Worm (Caenorhabditis elegans): ENCODE measurements around the gene nspc-18.

DNA sequence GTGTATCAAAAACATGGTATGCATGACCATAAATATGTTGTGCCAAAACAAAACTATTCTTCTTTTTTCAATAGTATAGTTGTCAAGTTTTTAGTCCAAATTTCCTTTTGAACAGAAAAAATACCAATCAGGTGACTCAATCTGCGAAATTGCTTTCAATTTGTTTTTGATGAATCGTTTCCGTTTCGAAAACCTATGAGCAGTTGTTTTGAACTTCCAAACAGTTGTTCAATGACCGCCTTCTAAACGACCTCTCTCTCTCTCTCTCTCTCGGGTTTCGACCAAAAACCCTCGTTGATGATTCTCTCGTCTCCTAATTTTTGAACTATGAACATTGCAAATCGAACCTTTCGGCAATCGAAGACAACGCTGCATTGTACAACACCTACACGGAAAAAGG lies 38.6 kb upstream of the nspc-18 start:
- TF ChIP-seq pha-4 (tag; optimal IDR thresholded peaks at IDR 0.05) (no peak), elt-3 (tag; optimal IDR thresholded peaks at IDR 0.05) (no peak), unc-39 (tag; optimal IDR thresholded peaks at IDR 0.05) (no peak), nhr-12 (tag; optimal IDR thresholded peaks at IDR 0.05) (no peak), ztf-11 (tag; optimal IDR thresholded peaks at IDR 0.05) (no peak), ceh-43 (GFP tag; optimal IDR thresholded peaks at IDR 0.05) (no peak), ces-1 (GFP tag; optimal IDR thresholded peaks at IDR 0.05) (no peak), lsy-2 (tag; optimal IDR thresholded peaks at IDR 0.05) (no peak), ceh-83 (GFP tag; optimal IDR thresholded peaks at IDR 0.05) (no peak), nhr-237 (tag; optimal IDR thresholded peaks at IDR 0.05) (no peak), blmp-1 (tag; optimal IDR thresholded peaks at IDR 0.05) (no peak), sem-2 (GFP tag; optimal IDR thresholded peaks at IDR 0.05) (no peak)

All from whole organism, mixed stage, embryonic.